Worm (Caenorhabditis elegans) whole organism, L3 larva: ENCODE data around the gene ZC132.3.

Experiments used
- elt-2 ChIP-seq: sonication (generic microtip); optimal IDR thresholded peaks from 2 replicates; lab custom pipeline; 2016; ENCODE audit warnings: missing genetic modification reagents, mild to moderate bottlenecking, missing genetic modification characterization, missing compliant biosample characterization
- lsy-12 ChIP-seq: sonication (generic microtip); optimal IDR thresholded peaks from 2 replicates; lab custom pipeline; 2016; ENCODE audit warnings: mild to moderate bottlenecking, missing genetic modification characterization, missing compliant biosample characterization
- mdl-1 ChIP-seq: fragments of 150-350 bp; optimal IDR thresholded peaks from 2 replicates; lab custom pipeline; 2014; ENCODE audit warnings: missing biosample characterization, missing genetic modification characterization

The ZC132.3 gene

ce11 chrV:4250047-4250446, 49.6 kb downstream of the ZC132.3 start, which contains the start of gene srt-13:
Gene srt-13, minus strand, starts transcription at chrV:4250147.
- TF ChIP-seq mdl-1 (no peak), elt-2 (tag; lab: Kevin White, UChicago) (no peak), lsy-12 (tag; lab: Kevin White, UChicago) (no peak)
